Worm (Caenorhabditis elegans): ENCODE data around the gene irld-8.

ce11 chrIV:8113161-8113560 lies 2.4 kb upstream of the irld-8 start, which contains the start of gene Y42H9AR.1:
- TF ChIP-seq ets-4 (tag; optimal IDR thresholded peaks at IDR 0.05) = no peak
- TF ChIP-seq pha-4 (tag; optimal IDR thresholded peaks at IDR 0.05) = no peak
- no peak for TF ChIP-seq ceh-45 (GFP tag; IDR thresholded peaks at IDR 0.05)
- no peak for TF ChIP-seq dmd-4 (tag; optimal IDR thresholded peaks at IDR 0.05; ENCODE audit: borderline replicate concordance)
- no peak for TF ChIP-seq pqm-1 (tag; optimal IDR thresholded peaks at IDR 0.05)
- TF ChIP-seq lin-11 (tag; optimal IDR thresholded peaks at IDR 0.05) = no peak
- TF ChIP-seq ceh-14 (tag; optimal IDR thresholded peaks at IDR 0.05) = no peak
- no peak for TF ChIP-seq ama-1 (optimal IDR thresholded peaks at IDR 0.05)
- no peak for TF ChIP-seq rnt-1 (tag; optimal IDR thresholded peaks at IDR 0.05)

Measured in whole organism, late embryonic.